Worm (Caenorhabditis elegans): ENCODE measurements around the gene dhs-20.

Gene dhs-20

DNA sequence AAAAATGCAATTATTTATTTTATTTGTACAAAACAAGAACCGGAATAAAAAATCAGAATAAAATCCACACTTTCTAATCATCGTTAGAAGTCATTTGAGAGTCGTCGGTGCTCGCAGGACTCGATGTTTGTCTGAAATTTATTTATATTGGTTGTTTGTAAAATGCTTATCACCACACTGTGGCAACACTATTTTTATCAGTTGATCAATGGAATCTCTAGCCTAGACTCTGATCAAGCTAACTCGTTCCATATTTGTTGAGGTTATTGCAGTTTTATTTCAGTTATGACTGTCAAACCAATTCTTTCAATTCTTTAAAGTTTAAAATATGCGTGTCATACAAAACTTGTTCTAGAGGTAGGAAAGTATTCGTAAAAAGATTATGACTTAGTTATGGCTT, at the start of gene dhs-20:
Gene dhs-20, minus strand, starts transcription at position 80 of the 400 bp plus-strand sequence.
- TF ChIP-seq nhr-6 (tag; optimal IDR thresholded peaks at IDR 0.05) (no peak), dmd-4 (tag; optimal IDR thresholded peaks at IDR 0.05) (no peak), nhr-12 (tag; optimal IDR thresholded peaks at IDR 0.05) (no peak), zag-1 (tag; optimal IDR thresholded peaks at IDR 0.05) (no peak), sma-9 (GFP tag; optimal IDR thresholded peaks at IDR 0.05) (peak; percentile 47), sma-9 (tag; optimal IDR thresholded peaks at IDR 0.05) (no peak), lin-39 (tag; optimal IDR thresholded peaks at IDR 0.05) (no peak), lin-13 (GFP tag; optimal IDR thresholded peaks at IDR 0.05) (no peak), fos-1 (tag; optimal IDR thresholded peaks at IDR 0.05) (peak; percentile 51), snpc-4 (tag; optimal IDR thresholded peaks at IDR 0.05) (no peak), nhr-23 (tag; optimal IDR thresholded peaks at IDR 0.05) (no peak), blmp-1 (tag; optimal IDR thresholded peaks at IDR 0.05; ENCODE audit: insufficient read depth) (no peak), unc-55 (GFP tag; optimal IDR thresholded peaks at IDR 0.05) (no peak), unc-62 (GFP tag; optimal IDR thresholded peaks at IDR 0.05) (no peak), mab-5 (tag; optimal IDR thresholded peaks at IDR 0.05) (no peak), aly-2 (tag; optimal IDR thresholded peaks at IDR 0.05) (no peak), ztf-4 (tag; optimal IDR thresholded peaks at IDR 0.05) (no peak)

DNA sequence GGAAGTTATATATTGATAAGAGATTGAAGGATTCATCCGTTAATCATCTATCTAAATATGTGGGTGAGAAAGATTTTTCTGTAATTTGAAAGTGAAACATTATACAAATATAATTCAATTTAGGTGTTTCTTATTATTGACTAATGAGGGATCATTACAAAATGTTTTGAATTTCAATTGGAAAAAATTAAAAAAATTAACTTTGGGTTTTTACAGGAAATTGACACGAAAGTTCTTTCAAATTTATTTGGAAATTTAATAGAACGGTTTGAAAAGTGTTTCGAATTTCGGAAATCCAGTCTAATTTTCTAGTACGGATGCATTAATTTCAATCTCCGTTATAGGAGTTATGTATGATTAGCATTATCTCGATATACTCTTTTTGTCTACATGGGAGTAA, 48.7 kb upstream of the dhs-20 start:
- TF ChIP-seq sem-4 (tag; optimal IDR thresholded peaks at IDR 0.05): no peak
- no peak for TF ChIP-seq nhr-10 (tag; optimal IDR thresholded peaks at IDR 0.05)
- no peak for TF ChIP-seq ztf-11 (tag; optimal IDR thresholded peaks at IDR 0.05)
- TF ChIP-seq ceh-16 (tag; optimal IDR thresholded peaks at IDR 0.05): no peak
- TF ChIP-seq crh-2 (tag; optimal IDR thresholded peaks at IDR 0.05): no peak
- TF ChIP-seq nhr-6 (tag; optimal IDR thresholded peaks at IDR 0.05): no peak
- TF ChIP-seq R02D3.7 (tag; optimal IDR thresholded peaks at IDR 0.05): no peak
- no peak for TF ChIP-seq alr-1 (tag; optimal IDR thresholded peaks at IDR 0.05)
- no peak for TF ChIP-seq nhr-21 (tag; optimal IDR thresholded peaks at IDR 0.05)

- TF ChIP-seq fos-1 (tag; optimal IDR thresholded peaks at IDR 0.05) (peak; percentile 79), nhr-11 (tag; optimal IDR thresholded peaks at IDR 0.05) (no peak), sma-3 (GFP tag; optimal IDR thresholded peaks at IDR 0.05) (peak; percentile 27), sma-9 (GFP tag; optimal IDR thresholded peaks at IDR 0.05) (peak; percentile 82), sma-9 (tag; optimal IDR thresholded peaks at IDR 0.05) (no peak), gmeb-1 (tag; optimal IDR thresholded peaks at IDR 0.05) (peak; percentile 6), lin-11 (tag; optimal IDR thresholded peaks at IDR 0.05) (no peak), elt-1 (tag; optimal IDR thresholded peaks at IDR 0.05) (no peak), crh-2 (tag; optimal IDR thresholded peaks at IDR 0.05) (peak; percentile 48), ztf-1 (GFP tag; conservative IDR thresholded peaks at IDR 0.05) (no peak), F13H6.1 (tag; optimal IDR thresholded peaks at IDR 0.05) (peak; percentile 50), skn-1 (tag; optimal IDR thresholded peaks at IDR 0.05) (no peak)
Observed at ce11 chrV:11650720-11651119, 46.4 kb upstream of the dhs-20 start, which contains the start of gene zip-10. Gene zip-10 (minus strand): TSS chrV:11650762.

ce11 chrV:11649254-11649653, 44.9 kb upstream of the dhs-20 start:
- no peak for TF ChIP-seq nhr-12 (tag; optimal IDR thresholded peaks at IDR 0.05)
- no peak for TF ChIP-seq egl-27 (tag; optimal IDR thresholded peaks at IDR 0.05)
- TF ChIP-seq sma-3 (GFP tag; optimal IDR thresholded peaks at IDR 0.05): peak; percentile 55
- TF ChIP-seq crh-2 (tag; optimal IDR thresholded peaks at IDR 0.05): peak; percentile 43
- peak; percentile 89 for TF ChIP-seq sma-9 (GFP tag; optimal IDR thresholded peaks at IDR 0.05)
- no peak for TF ChIP-seq sma-9 (tag; optimal IDR thresholded peaks at IDR 0.05)

ce11 chrV:11648435-11648834, 44.1 kb upstream of the dhs-20 start:
- TF ChIP-seq F13H6.1 (tag; optimal IDR thresholded peaks at IDR 0.05) (no peak), nhr-10 (tag; optimal IDR thresholded peaks at IDR 0.05) (no peak), crh-2 (tag; optimal IDR thresholded peaks at IDR 0.05) (peak; percentile 56), peb-1 (tag; optimal IDR thresholded peaks at IDR 0.05) (no peak), nhr-25 (tag; optimal IDR thresholded peaks at IDR 0.05) (no peak), sma-9 (GFP tag; optimal IDR thresholded peaks at IDR 0.05) (peak; percentile 84), sma-9 (tag; optimal IDR thresholded peaks at IDR 0.05) (no peak), fos-1 (tag; optimal IDR thresholded peaks at IDR 0.05) (peak; percentile 51), sma-3 (GFP tag; optimal IDR thresholded peaks at IDR 0.05) (peak; percentile 27), ztf-1 (GFP tag; conservative IDR thresholded peaks at IDR 0.05) (no peak), lsy-2 (tag; optimal IDR thresholded peaks at IDR 0.05) (no peak), ceh-16 (tag; optimal IDR thresholded peaks at IDR 0.05) (no peak), skn-1 (tag; optimal IDR thresholded peaks at IDR 0.05) (peak; percentile 14)

Measured in whole organism, L2 larva.